Fruit fly (Drosophila melanogaster) whole organism: ENCODE data around the gene Cpr65Ec.

ENCODE experiments used
- CG8478 ChIP-seq: fragments of >200 bp; optimal IDR thresholded peaks from 2 replicates; lab custom pipeline; 2018; ENCODE audit warnings: inconsistent platforms
- Dll ChIP-seq: fragments of >200 bp; optimal IDR thresholded peaks from 2 replicates; lab custom pipeline; 2017
- EcR ChIP-seq, 2 experiments: fragments of >200 bp; optimal IDR thresholded peaks; 2 replicates each; lab custom pipeline; 2017; ENCODE audit warnings: missing biosample characterization in 2 of 2, missing genetic modification characterization in 2 of 2, missing genetic modification reagents in 2 of 2
- pan ChIP-seq: fragments of >200 bp; optimal IDR thresholded peaks from 2 replicates; lab custom pipeline; 2017
- psq ChIP-seq: fragments of >200 bp; optimal IDR thresholded peaks from 2 replicates; lab custom pipeline; 2017
- usp ChIP-seq: fragments of >200 bp; optimal IDR thresholded peaks from 2 replicates; lab custom pipeline; 2017; ENCODE audit warnings: missing biosample characterization, missing genetic modification characterization, mixed read lengths

The Cpr65Ec gene

dm6 chr3L:7128214-7129008, 35.4 kb downstream of the Cpr65Ec start, which contains the start of the genes Acbp4 and Acbp6:
Gene Acbp4, minus strand, starts transcription at chr3L:7128264.
Gene Acbp6, plus strand, starts transcription at chr3L:7128903.
- no peak for TF ChIP-seq psq (lab: Kevin White, UChicago)
- TF ChIP-seq Dll (lab: Kevin White, UChicago): no peak
- TF ChIP-seq pan (lab: Kevin White, UChicago): no peak
- no peak for TF ChIP-seq CG8478 (lab: Kevin White, UChicago)
- TF ChIP-seq usp (GFP tag; lab: Kevin White, UChicago): no peak
- TF ChIP-seq EcR (GFP tag; optimal IDR thresholded peaks at IDR 0.05; lab: Kevin White, UChicago): no peak

DNA sequence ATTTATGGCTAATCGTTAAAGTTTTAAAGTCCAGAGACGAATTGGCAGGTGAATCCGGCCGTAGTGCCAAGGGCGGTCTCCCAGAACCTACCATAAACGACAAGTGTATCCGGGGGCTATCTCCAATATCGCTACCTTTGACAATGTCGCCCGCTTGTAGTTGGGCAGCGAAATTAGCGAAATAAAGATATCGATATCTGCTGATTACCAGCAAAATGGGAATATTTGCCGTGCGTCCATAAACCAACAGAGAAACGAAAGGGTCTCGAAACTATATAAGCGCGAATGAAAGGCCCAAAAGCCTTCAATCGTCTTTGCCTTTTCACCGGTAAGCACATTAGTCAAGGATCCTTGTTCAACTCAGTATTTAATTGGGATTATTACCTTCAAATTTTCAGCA, 37.6 kb downstream of the Cpr65Ec start, which contains the start of gene Acbp3:
TSS of gene Acbp3 (plus strand) at position 301 of the 400 bp plus-strand sequence.
- no peak for TF ChIP-seq Dll (lab: Kevin White, UChicago)
- no peak for TF ChIP-seq usp (GFP tag; lab: Kevin White, UChicago)
- TF ChIP-seq psq (lab: Kevin White, UChicago): no peak
- TF ChIP-seq EcR (GFP tag; optimal IDR thresholded peaks at IDR 0.05; lab: Kevin White, UChicago): no peak
- TF ChIP-seq CG8478 (lab: Kevin White, UChicago): no peak
- no peak for TF ChIP-seq pan (lab: Kevin White, UChicago)

DNA sequence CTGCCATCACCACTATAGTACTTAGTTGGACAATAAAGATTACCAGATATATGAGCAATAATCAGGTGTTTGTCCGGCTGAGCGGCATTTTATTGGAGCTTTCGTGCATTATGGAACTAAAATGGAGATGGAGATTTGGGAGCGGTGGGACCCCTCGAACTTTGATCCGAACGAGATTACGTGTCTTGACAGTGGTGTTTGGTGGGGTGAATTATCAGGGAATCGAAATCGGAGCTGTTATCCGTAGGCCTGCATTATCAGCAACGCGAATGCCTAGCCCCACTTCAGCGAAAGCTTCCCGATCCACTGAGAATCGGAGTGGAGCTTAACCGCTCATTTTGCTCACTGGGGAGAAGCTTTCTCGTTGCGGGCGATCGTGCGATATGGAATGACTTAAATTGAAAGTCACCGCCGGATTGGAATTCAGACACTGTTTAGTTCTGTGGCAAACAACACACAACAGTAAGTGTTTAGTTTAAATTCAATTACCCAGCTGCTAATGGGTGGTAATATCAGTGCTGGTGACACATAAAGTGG, 38.5 kb downstream of the Cpr65Ec start, which contains the start of gene Acbp2:
TSS of gene Acbp2 (plus strand) at position 417 of the 537 bp plus-strand sequence.
- no peak for TF ChIP-seq Dll (lab: Kevin White, UChicago)
- TF ChIP-seq usp (GFP tag; lab: Kevin White, UChicago): no peak
- no peak for TF ChIP-seq CG8478 (lab: Kevin White, UChicago)
- no peak for TF ChIP-seq EcR (GFP tag; optimal IDR thresholded peaks at IDR 0.05; lab: Kevin White, UChicago)
- no peak for TF ChIP-seq psq (lab: Kevin White, UChicago)

DNA sequence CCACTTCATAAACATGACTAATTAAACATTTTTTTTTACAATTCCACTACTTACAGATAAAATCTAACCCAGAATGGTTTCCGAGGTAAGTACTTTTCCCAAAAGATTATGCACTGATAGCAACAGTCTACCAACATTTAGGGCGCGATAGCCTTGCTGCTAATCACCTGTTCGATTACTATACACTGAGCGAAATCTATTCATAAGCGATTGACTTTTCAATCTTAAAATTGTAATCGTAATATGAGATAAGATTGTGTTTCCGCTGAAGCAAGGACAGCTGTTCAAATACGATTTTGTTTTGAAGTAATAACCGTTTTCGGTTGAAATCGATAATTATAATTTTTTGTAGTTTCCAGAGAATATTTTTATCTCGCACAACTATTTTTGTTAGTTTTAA, 39.6 kb downstream of the Cpr65Ec start:
- TF ChIP-seq Dll (lab: Kevin White, UChicago): no peak
- no peak for TF ChIP-seq pan (lab: Kevin White, UChicago)

- no peak for TF ChIP-seq psq (lab: Kevin White, UChicago)
- TF ChIP-seq usp (GFP tag; lab: Kevin White, UChicago): no peak
- TF ChIP-seq pan (lab: Kevin White, UChicago): peak; percentile 97
- TF ChIP-seq EcR (GFP tag; optimal IDR thresholded peaks at IDR 0.05; lab: Kevin White, UChicago): no peak
- TF ChIP-seq Dll (lab: Kevin White, UChicago): peak; percentile 87
- no peak for TF ChIP-seq CG8478 (lab: Kevin White, UChicago)
Observed at dm6 chr3L:7133699-7134655, 41.0 kb downstream of the Cpr65Ec start, which contains the start of gene melt. Gene melt, plus strand, starts transcription at chr3L:7134516.

DNA sequence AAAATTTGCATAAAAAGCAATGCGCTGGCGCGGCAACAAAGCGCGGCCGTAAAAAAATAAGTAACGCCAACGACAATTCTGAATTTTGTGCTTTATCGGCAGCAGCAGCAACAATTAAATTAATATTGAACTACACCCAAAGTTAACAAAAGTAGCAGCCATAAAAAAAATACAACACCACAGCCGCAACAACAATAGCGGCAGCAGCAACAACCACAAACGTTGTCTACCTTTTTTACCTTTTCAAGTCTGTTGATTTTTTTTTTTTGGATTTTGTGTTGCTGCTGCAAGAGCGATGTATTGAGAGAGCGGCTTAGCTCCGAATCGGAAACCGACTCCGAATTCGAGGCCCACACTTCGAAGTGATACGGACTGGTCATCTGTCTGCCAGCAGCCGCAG, 41.8 kb downstream of the Cpr65Ec start:
- TF ChIP-seq usp (GFP tag; lab: Kevin White, UChicago): no peak
- TF ChIP-seq psq (lab: Kevin White, UChicago): no peak
- TF ChIP-seq pan (lab: Kevin White, UChicago): no peak

dm6 chr3L:7136663-7137062, 43.7 kb downstream of the Cpr65Ec start:
- TF ChIP-seq Dll (lab: Kevin White, UChicago) (no peak), pan (lab: Kevin White, UChicago) (no peak), CG8478 (lab: Kevin White, UChicago) (no peak), usp (GFP tag; lab: Kevin White, UChicago) (no peak), psq (lab: Kevin White, UChicago) (no peak), EcR (GFP tag; optimal IDR thresholded peaks at IDR 0.05; lab: Kevin White, UChicago) (no peak)

dm6 chr3L:7137613-7138189, 44.7 kb downstream of the Cpr65Ec start:
- TF ChIP-seq pan (lab: Kevin White, UChicago): no peak
- no peak for TF ChIP-seq usp (GFP tag; lab: Kevin White, UChicago)
- TF ChIP-seq CG8478 (lab: Kevin White, UChicago): no peak
- no peak for TF ChIP-seq EcR (GFP tag; optimal IDR thresholded peaks at IDR 0.05; lab: Kevin White, UChicago)
- no peak for TF ChIP-seq Dll (lab: Kevin White, UChicago)
- TF ChIP-seq psq (lab: Kevin White, UChicago): no peak

DNA sequence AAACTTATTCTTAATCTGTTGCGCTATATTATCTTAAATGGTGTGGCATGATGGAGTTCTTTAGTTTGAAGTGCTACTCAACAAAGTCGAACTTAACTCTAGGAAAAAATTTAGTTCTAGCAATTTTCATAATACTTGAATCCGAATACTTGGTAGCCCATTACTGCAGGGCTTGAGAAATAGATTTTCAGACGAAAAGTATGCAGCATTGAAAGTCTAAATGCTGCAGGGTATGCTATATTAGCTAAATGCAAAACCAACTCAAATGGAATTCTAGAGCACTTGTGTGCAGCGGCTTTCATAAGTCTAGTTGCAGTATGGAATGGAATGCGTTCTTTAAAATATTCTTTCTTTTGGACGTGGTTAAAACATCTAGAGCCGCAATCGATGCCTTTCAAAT, 50.3 kb downstream of the Cpr65Ec start:
- no peak for TF ChIP-seq Dll (lab: Kevin White, UChicago)
- TF ChIP-seq psq (lab: Kevin White, UChicago): no peak
- TF ChIP-seq pan (lab: Kevin White, UChicago): no peak
